Worm (Caenorhabditis elegans): ENCODE results near the gene dsb-3.

- TF ChIP-seq dao-5 (tag; optimal IDR thresholded peaks at IDR 0.05) = no peak
- TF ChIP-seq him-1 (tag; optimal IDR thresholded peaks at IDR 0.05) = no peak
- no peak for TF ChIP-seq W03F9.2 (tag; optimal IDR thresholded peaks at IDR 0.05)
Observed at ce11 chrIV:7778865-7779264, 19.4 kb upstream of the dsb-3 start, which contains the start of gene rpap-3.

Data from whole organism, L4/young adult.